Worm (Caenorhabditis elegans) whole organism, L4/young adult: ENCODE results near the gene ZC477.3.

Source experiments
- W03F9.2 ChIP-seq: fragments of 150-350 bp; optimal IDR thresholded peaks from 2 replicates; lab custom pipeline; 2014; ENCODE audit warnings: missing biosample characterization, missing genetic modification characterization
- dao-5 ChIP-seq: sonication (generic microtip); optimal IDR thresholded peaks from 2 replicates; lab custom pipeline; 2016; ENCODE audit warnings: missing genotype, missing genetic modification characterization, moderate library complexity, missing compliant biosample characterization
- him-1 ChIP-seq: sonication (generic microtip); optimal IDR thresholded peaks from 2 replicates; lab custom pipeline; 2016; ENCODE audit warnings: missing genotype, missing genetic modification reagents, missing genetic modification characterization, missing compliant biosample characterization

Gene ZC477.3

DNA sequence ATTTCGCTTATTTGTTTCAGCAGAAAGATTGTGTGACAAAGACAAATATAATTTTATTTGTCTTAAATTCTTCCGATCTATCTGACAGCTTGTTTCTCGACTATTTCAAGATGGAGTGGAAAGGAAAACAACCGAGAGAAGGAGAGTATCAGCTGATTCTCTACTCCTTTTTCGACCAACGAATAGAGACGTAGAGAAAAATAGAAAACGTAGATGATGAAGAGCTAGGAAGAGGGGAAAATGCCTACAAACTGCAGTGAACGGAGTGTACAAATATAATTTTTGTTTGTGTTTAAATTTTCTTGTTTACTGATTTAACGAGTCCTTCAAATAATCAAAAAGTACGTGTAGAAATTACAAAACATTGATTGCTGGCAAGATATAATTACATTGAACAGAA is 44.4 kb downstream of the ZC477.3 start:
- peak; percentile 21 for TF ChIP-seq W03F9.2 (tag; lab: Kevin White, UChicago)
- no peak for TF ChIP-seq him-1 (tag; lab: Kevin White, UChicago)

DNA sequence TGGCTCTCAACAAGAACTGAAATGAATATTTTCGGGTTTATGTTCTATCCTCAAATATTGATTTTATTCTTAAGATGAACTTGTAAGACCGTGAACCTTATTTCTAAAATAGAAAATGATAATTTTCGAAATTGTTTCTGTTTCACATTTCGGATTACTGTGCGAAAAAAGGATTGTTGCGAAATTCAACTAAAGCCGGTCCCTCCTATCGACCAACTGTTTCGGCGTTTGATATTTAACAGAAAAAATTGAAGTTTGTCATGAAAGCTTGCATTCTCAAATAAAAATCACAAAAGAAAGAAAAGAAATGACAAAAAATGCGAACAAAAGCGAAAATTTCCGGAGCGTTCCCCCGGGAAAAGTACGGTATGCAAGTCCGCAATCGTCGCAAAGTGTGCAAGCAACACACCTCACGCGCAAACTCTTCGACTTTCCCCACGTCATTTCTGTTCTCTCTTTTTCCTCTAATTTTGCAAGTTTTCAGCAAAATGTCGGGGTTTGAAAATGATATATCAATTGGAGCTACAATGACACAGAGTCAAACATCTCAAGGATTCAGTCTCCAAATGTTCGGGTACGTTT is 45.8 kb downstream of the ZC477.3 start, which contains the start of gene C34D4.4:
Gene C34D4.4 (plus strand): TSS at position 342 of the 582 bp plus-strand sequence.
- no peak for TF ChIP-seq him-1 (tag; lab: Kevin White, UChicago)
- TF ChIP-seq W03F9.2 (tag; lab: Kevin White, UChicago): no peak
- TF ChIP-seq dao-5: no peak

DNA sequence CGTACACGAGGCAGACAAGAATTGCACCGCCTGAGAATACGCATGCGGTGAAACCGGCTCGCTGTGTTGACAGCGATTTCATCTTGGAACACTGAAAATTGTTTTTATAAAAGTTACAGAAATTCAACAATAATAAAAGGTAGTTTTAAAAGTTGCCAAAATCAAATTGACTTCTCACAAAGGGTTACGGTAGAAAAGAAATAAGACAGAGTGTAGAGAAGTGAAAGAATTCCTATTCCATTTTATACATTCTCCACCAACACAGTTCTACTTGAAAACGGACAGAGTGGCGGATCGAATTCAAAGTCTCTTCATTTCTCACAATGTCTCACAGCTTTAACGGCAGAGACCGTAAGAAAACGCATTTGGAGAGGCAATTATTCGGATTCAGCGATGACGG is 49.1 kb downstream of the ZC477.3 start, which contains the start of gene col-113:
Gene col-113 (minus strand): TSS at position 101 of the 400 bp plus-strand sequence.
- no peak for TF ChIP-seq him-1 (tag; lab: Kevin White, UChicago)
- no peak for TF ChIP-seq W03F9.2 (tag; lab: Kevin White, UChicago)
- TF ChIP-seq dao-5: no peak

DNA sequence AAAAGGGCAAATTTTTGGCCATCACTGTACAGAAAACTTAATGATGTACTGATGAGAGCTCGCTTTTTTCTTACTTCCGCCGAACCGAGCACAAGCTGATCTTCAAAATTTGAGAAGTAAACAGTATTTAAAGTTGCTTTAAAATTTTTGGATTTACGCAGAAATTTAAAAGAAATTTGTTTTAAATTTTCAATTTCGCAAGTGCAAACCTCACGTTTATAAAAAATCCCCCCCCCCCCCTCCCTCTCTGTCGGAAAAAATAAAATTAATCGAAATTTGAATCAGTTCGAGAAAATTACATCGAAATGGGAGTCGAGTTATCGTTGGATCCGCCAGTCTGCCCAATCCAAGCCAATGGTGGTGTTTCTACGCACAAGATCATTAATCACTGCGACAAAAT is 50.1 kb downstream of the ZC477.3 start, which contains the start of gene C34D4.3:
Gene C34D4.3 (plus strand): TSS at position 301 of the 400 bp plus-strand sequence.
- TF ChIP-seq dao-5 (no peak), him-1 (tag; lab: Kevin White, UChicago) (no peak), W03F9.2 (tag; lab: Kevin White, UChicago) (no peak)

DNA sequence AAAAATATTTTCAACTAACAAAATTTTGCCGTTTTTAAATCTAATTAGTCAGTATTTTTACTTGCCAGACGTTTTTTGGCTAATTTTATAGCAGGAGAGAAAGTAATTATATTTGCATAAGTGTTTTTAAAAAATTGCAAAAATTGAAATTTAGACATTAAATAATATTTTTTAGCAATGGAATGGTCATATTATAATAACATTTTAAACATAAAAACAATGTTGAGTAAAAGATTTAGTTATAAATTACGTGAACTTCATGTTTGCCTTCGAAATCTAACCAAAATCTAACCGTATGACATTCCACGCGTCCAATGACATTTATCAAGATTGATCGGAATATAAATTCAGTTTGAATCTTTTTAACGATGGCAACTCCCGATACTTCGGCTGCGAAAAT is 51.1 kb downstream of the ZC477.3 start, which contains the start of gene C34D4.2:
Gene C34D4.2 (plus strand): TSS at position 301 of the 400 bp plus-strand sequence.
- TF ChIP-seq him-1 (tag; lab: Kevin White, UChicago): no peak
- TF ChIP-seq dao-5: no peak
- no peak for TF ChIP-seq W03F9.2 (tag; lab: Kevin White, UChicago)
